Fruit fly (Drosophila melanogaster) whole organism, embryonic: Measurements from ENCODE around the gene Mst36Fb.

ENCODE experiments used
- ATbp ChIP-seq: fragments of 200-800 bp; sonication (Bioruptor generic); optimal IDR thresholded peaks from 2 replicates; lab custom pipeline; 2017; ENCODE audit warnings: missing biosample characterization, mild to moderate bottlenecking, missing genetic modification characterization, missing genetic modification reagents
- Abd-B ChIP-seq: fragments of 200-800 bp; sonication (Bioruptor generic); optimal IDR thresholded peaks from 2 replicates; lab custom pipeline; 2018; ENCODE audit warnings: missing biosample characterization, mild to moderate bottlenecking, missing genetic modification characterization, moderate library complexity
- BEAF-32 ChIP-seq: fragments of 200-800 bp; sonication (Bioruptor generic); optimal IDR thresholded peaks from 3 replicates; lab custom pipeline; 2017; ENCODE audit warnings: missing biosample characterization, missing genetic modification characterization, mild to moderate bottlenecking, moderate library complexity, missing genetic modification reagents
- Bdp1 ChIP-seq: fragments of 200-800 bp; sonication (Bioruptor generic); optimal IDR thresholded peaks from 3 replicates; lab custom pipeline; 2016; ENCODE audit warnings: missing biosample characterization, missing genetic modification characterization
- CG13296 ChIP-seq: fragments of 200-800 bp; sonication (Bioruptor generic); optimal IDR thresholded peaks from 3 replicates; lab custom pipeline; 2018; ENCODE audit warnings: missing biosample characterization, mild to moderate bottlenecking, missing genetic modification characterization
- CG13424 ChIP-seq: fragments of 200-800 bp; sonication (Bioruptor generic); optimal IDR thresholded peaks from 2 replicates; lab custom pipeline; 2019; ENCODE audit warnings: missing biosample characterization, mild to moderate bottlenecking, missing genetic modification characterization, moderate library complexity
- CG14441 ChIP-seq: fragments of 200-800 bp; sonication (Bioruptor generic); IDR thresholded peaks from 2 replicates; pipeline ENCODE4 v1.3.6; 2022; ENCODE audit warnings: missing biosample characterization, missing genetic modification characterization
- CG15601 ChIP-seq: fragments of 200-800 bp; sonication (Bioruptor generic); optimal IDR thresholded peaks from 3 replicates; lab custom pipeline; 2019; ENCODE audit warnings: missing biosample characterization, mild to moderate bottlenecking, missing genetic modification characterization, moderate library complexity
- CG1647 ChIP-seq: fragments of 200-800 bp; sonication (Bioruptor generic); optimal IDR thresholded peaks from 3 replicates; lab custom pipeline; 2016; ENCODE audit warnings: missing biosample characterization, missing genetic modification characterization
- CG17612 ChIP-seq: fragments of 200-800 bp; sonication (Bioruptor generic); IDR thresholded peaks from 2 replicates; pipeline ENCODE4 v1.3.6; 2022; ENCODE audit warnings: missing biosample characterization, missing genetic modification characterization
- CG2129 ChIP-seq: fragments of 200-800 bp; sonication (Bioruptor generic); IDR thresholded peaks from 2 replicates; pipeline ENCODE4 v1.3.6; 2022; ENCODE audit warnings: missing biosample characterization, missing genetic modification characterization; ENCODE audit not compliant: partially characterized antibody
- CG30020 ChIP-seq: fragments of 200-800 bp; optimal IDR thresholded peaks from 2 replicates; lab custom pipeline; 2019; ENCODE audit warnings: missing biosample characterization, mild to moderate bottlenecking, missing genetic modification characterization, moderate library complexity
- CG3163 ChIP-seq: fragments of 200-800 bp; sonication (Bioruptor generic); optimal IDR thresholded peaks from 3 replicates; lab custom pipeline; 2016; ENCODE audit warnings: missing biosample characterization, missing genetic modification characterization
- CG32772 ChIP-seq: fragments of 200-800 bp; sonication (Bioruptor generic); IDR thresholded peaks from 2 replicates; pipeline ENCODE4 v1.3.6; 2022; ENCODE audit warnings: missing biosample characterization, missing genetic modification characterization
- CG3407 ChIP-seq: fragments of 200-800 bp; sonication (Bioruptor generic); optimal IDR thresholded peaks from 2 replicates; lab custom pipeline; 2018; ENCODE audit warnings: missing biosample characterization, mild to moderate bottlenecking, missing genetic modification characterization
- CG4404 ChIP-seq: fragments of 200-800 bp; sonication (Bioruptor generic); IDR thresholded peaks from 2 replicates; pipeline ENCODE4 v1.3.6; 2022; ENCODE audit warnings: missing biosample characterization, missing genetic modification characterization
- CG6254 ChIP-seq: fragments of 200-800 bp; sonication (Bioruptor generic); optimal IDR thresholded peaks from 3 replicates; lab custom pipeline; 2017; ENCODE audit warnings: mild to moderate bottlenecking, missing biosample characterization, missing genetic modification reagents, missing genetic modification characterization
- CG6683 ChIP-seq: fragments of 200-800 bp; sonication (Bioruptor generic); optimal IDR thresholded peaks from 2 replicates; lab custom pipeline; 2017; ENCODE audit warnings: missing biosample characterization, mild to moderate bottlenecking, missing genetic modification characterization, missing genetic modification reagents
- CG7372 ChIP-seq: fragments of 200-800 bp; sonication (Bioruptor generic); IDR thresholded peaks from 2 replicates; pipeline ENCODE4 v1.3.6; 2022; ENCODE audit warnings: missing biosample characterization, missing genetic modification characterization
- CG7786 ChIP-seq: fragments of 200-800 bp; sonication (Bioruptor generic); optimal IDR thresholded peaks from 2 replicates; lab custom pipeline; 2016; ENCODE audit warnings: missing biosample characterization, missing genetic modification characterization
- CG8944 ChIP-seq: fragments of 200-800 bp; sonication (Bioruptor generic); optimal IDR thresholded peaks from 3 replicates; lab custom pipeline; 2016; ENCODE audit warnings: missing biosample characterization, missing genetic modification characterization
- CG9817 ChIP-seq: fragments of 200-800 bp; sonication (Bioruptor generic); optimal IDR thresholded peaks from 2 replicates; lab custom pipeline; 2018; ENCODE audit warnings: missing biosample characterization, mild to moderate bottlenecking, missing genetic modification characterization, moderate library complexity
- CkIIα-i1 ChIP-seq: fragments of 200-800 bp; sonication (Bioruptor generic); IDR thresholded peaks from 2 replicates; pipeline ENCODE4 v1.3.6; 2022; ENCODE audit warnings: missing biosample characterization, missing genetic modification characterization
- Dek ChIP-seq: fragments of 200-800 bp; sonication (Bioruptor generic); optimal IDR thresholded peaks from 3 replicates; lab custom pipeline; 2019; ENCODE audit warnings: missing biosample characterization, mild to moderate bottlenecking, missing genetic modification characterization, moderate library complexity
- Gsc ChIP-seq: fragments of 200-800 bp; sonication (Bioruptor generic); IDR thresholded peaks from 2 replicates; pipeline ENCODE4 v1.3.6; 2022; ENCODE audit warnings: missing biosample characterization, missing genetic modification characterization
- HLH3B ChIP-seq: fragments of 200-800 bp; sonication (Bioruptor generic); IDR thresholded peaks from 2 replicates; pipeline ENCODE4 v1.3.6; 2022; ENCODE audit warnings: missing biosample characterization, missing genetic modification characterization
- Hr78 ChIP-seq, 2 experiments: fragments of 200-800 bp in 1 of 2; fragments of >200 bp in 1 of 2; sonication (Bioruptor generic) in 1 of 2; optimal IDR thresholded peaks; 2 replicates each; lab custom pipeline; 2017 to 2019; ENCODE audit warnings: missing biosample characterization in 2 of 2, missing genetic modification characterization in 2 of 2, mild to moderate bottlenecking in 1 of 2, moderate library complexity in 1 of 2
- Lhr ChIP-seq: fragments of 200-800 bp; sonication (Bioruptor generic); optimal IDR thresholded peaks from 3 replicates; lab custom pipeline; 2017; ENCODE audit warnings: mild to moderate bottlenecking, missing biosample characterization, missing genetic modification reagents, missing genetic modification characterization
- MESR4 ChIP-seq: fragments of 200-800 bp; sonication (Bioruptor generic); optimal IDR thresholded peaks from 2 replicates; lab custom pipeline; 2018; ENCODE audit warnings: missing biosample characterization, mild to moderate bottlenecking, missing genetic modification characterization, moderate library complexity
- Neu2 ChIP-seq: fragments of 200-800 bp; sonication (Bioruptor generic); optimal IDR thresholded peaks from 3 replicates; lab custom pipeline; 2016; ENCODE audit warnings: missing biosample characterization, missing genetic modification characterization, borderline replicate concordance
- Ptx1 ChIP-seq: fragments of 200-800 bp; sonication (Bioruptor generic); IDR thresholded peaks from 2 replicates; pipeline ENCODE4 v1.3.6; 2022; ENCODE audit warnings: missing biosample characterization, missing genetic modification characterization
- Spps ChIP-seq: fragments of 200-800 bp; sonication (Bioruptor generic); optimal IDR thresholded peaks from 2 replicates; lab custom pipeline; 2018; ENCODE audit warnings: missing biosample characterization, mild to moderate bottlenecking, missing genetic modification characterization
- Ssrp ChIP-seq: fragments of 200-800 bp; sonication (Bioruptor generic); optimal IDR thresholded peaks from 2 replicates; lab custom pipeline; 2018; ENCODE audit warnings: missing biosample characterization, mild to moderate bottlenecking, missing genetic modification characterization, moderate library complexity
- Trl ChIP-seq, 3 experiments: fragments of >200 bp in 2 of 3; fragments of 200-800 bp in 1 of 3; sonication (Bioruptor generic) in 1 of 3; optimal IDR thresholded peaks; 2 replicates in 1 of 3; 3 replicates in 2 of 3; lab custom pipeline; 2016 to 2017; ENCODE audit warnings: missing biosample characterization in 1 of 3, missing genetic modification characterization in 1 of 3
- cwo ChIP-seq: fragments of 200-800 bp; sonication (Bioruptor generic); optimal IDR thresholded peaks from 3 replicates; lab custom pipeline; 2017; ENCODE audit warnings: missing biosample characterization, missing genetic modification characterization, mild to moderate bottlenecking, moderate library complexity, missing genetic modification reagents
- exex ChIP-seq: fragments of 200-800 bp; sonication (Bioruptor generic); optimal IDR thresholded peaks from 4 replicates; lab custom pipeline; 2018; ENCODE audit warnings: missing biosample characterization, mild to moderate bottlenecking, missing genetic modification characterization, moderate library complexity
- fd102C ChIP-seq: fragments of 200-800 bp; sonication (Bioruptor generic); optimal IDR thresholded peaks from 2 replicates; lab custom pipeline; 2018; ENCODE audit warnings: missing biosample characterization, mild to moderate bottlenecking, missing genetic modification characterization, moderate library complexity
- fd96Cb ChIP-seq: fragments of 200-800 bp; sonication (Bioruptor generic); optimal IDR thresholded peaks from 2 replicates; lab custom pipeline; 2018; ENCODE audit warnings: missing biosample characterization, mild to moderate bottlenecking, missing genetic modification characterization, moderate library complexity
- hth ChIP-seq: fragments of >200 bp; optimal IDR thresholded peaks from 2 replicates; lab custom pipeline; 2017; ENCODE audit warnings: inconsistent platforms
- ind ChIP-seq: fragments of 200-800 bp; sonication (Bioruptor generic); optimal IDR thresholded peaks from 3 replicates; lab custom pipeline; 2016; ENCODE audit warnings: missing biosample characterization, missing genetic modification characterization
- ken ChIP-seq: fragments of 200-800 bp; sonication (Bioruptor generic); IDR thresholded peaks from 3 replicates; pipeline ENCODE4 v1.3.6; 2022; ENCODE audit warnings: missing biosample characterization, missing genetic modification characterization
- klu ChIP-seq: fragments of 200-800 bp; sonication (Bioruptor generic); IDR thresholded peaks from 2 replicates; pipeline ENCODE4 v1.3.6; 2022; ENCODE audit warnings: missing biosample characterization, missing genetic modification characterization
- pfk ChIP-seq: fragments of 200-800 bp; sonication (Bioruptor generic); optimal IDR thresholded peaks from 2 replicates; lab custom pipeline; 2018; ENCODE audit warnings: missing biosample characterization, mild to moderate bottlenecking, missing genetic modification characterization, moderate library complexity
- psq ChIP-seq: fragments of 200-800 bp; sonication (Bioruptor generic); optimal IDR thresholded peaks from 2 replicates; lab custom pipeline; 2017; ENCODE audit warnings: missing biosample characterization, missing genetic modification characterization
- ranshi ChIP-seq: fragments of 200-800 bp; sonication (Bioruptor generic); IDR thresholded peaks from 2 replicates; pipeline ENCODE4 v1.3.6; 2022; ENCODE audit warnings: missing biosample characterization, missing genetic modification characterization
- schlank ChIP-seq: fragments of 200-800 bp; sonication (Bioruptor generic); optimal IDR thresholded peaks from 2 replicates; lab custom pipeline; 2018; ENCODE audit warnings: missing biosample characterization, mild to moderate bottlenecking, missing genetic modification characterization
- shn ChIP-seq: fragments of 200-800 bp; sonication (Bioruptor generic); optimal IDR thresholded peaks from 3 replicates; lab custom pipeline; 2016; ENCODE audit warnings: missing biosample characterization, missing genetic modification characterization
- tna ChIP-seq: fragments of 200-800 bp; sonication (Bioruptor generic); IDR thresholded peaks from 2 replicates; pipeline ENCODE4 v1.3.6; 2022; ENCODE audit warnings: missing biosample characterization, missing genetic modification characterization; ENCODE audit not compliant: partially characterized antibody
- toy ChIP-seq: fragments of 200-800 bp; sonication (Bioruptor generic); IDR thresholded peaks from 2 replicates; pipeline ENCODE4 v1.3.6; 2022; ENCODE audit warnings: missing biosample characterization, missing genetic modification characterization
- tx ChIP-seq: fragments of 200-800 bp; sonication (Bioruptor generic); optimal IDR thresholded peaks from 2 replicates; lab custom pipeline; 2016; ENCODE audit warnings: missing biosample characterization, missing genetic modification characterization
- vfl ChIP-seq: fragments of 200-800 bp; sonication (Bioruptor generic); optimal IDR thresholded peaks from 2 replicates; lab custom pipeline; 2016; ENCODE audit warnings: missing biosample characterization, missing genetic modification characterization

Mst36Fb gene

DNA sequence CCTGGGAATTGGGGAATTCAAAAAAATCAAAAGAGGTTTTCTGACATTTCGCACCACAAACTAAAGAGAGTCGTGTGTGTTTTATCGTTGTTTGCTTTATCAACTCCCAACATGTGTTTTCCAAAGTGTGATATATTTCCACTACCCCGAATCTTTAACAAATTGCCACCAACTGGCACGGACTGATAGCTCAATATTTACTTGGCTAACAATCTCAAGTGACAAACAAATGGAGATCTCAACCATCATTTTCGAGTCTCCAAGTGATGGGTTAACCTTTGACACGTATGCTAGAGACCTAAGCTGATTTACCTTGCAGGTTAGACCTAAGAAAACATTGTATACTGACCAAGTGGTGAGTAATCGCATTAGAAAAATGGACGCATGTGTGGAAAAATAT is 49.4 kb downstream of the Mst36Fb start (continued):
- no peak for TF ChIP-seq Gsc
- no peak for TF ChIP-seq tna (GFP tag; lab: Robert Waterston, UW)
- TF ChIP-seq ATbp, result peak; percentile 53
- TF ChIP-seq CG13296 (GFP tag; lab: Kevin White, UChicago), result peak; percentile 31
- no peak for TF ChIP-seq schlank (tag; lab: Kevin White, UChicago)
- TF ChIP-seq toy, result no peak
- TF ChIP-seq Spps (tag; lab: Kevin White, UChicago), result no peak
- TF ChIP-seq CG15601 (tag; lab: Kevin White, UChicago), result no peak
- no peak for TF ChIP-seq CkIIα-i1
- no peak for TF ChIP-seq CG6254 (GFP tag; lab: Kevin White, UChicago)
- TF ChIP-seq CG32772 (GFP tag; lab: Robert Waterston, UW), result no peak
- TF ChIP-seq klu, result no peak
- TF ChIP-seq Ptx1 (GFP tag; lab: Robert Waterston, UW), result no peak
- TF ChIP-seq Lhr (GFP tag; lab: Kevin White, UChicago), result no peak
- no peak for TF ChIP-seq exex (tag; lab: Kevin White, UChicago)
- TF ChIP-seq psq (GFP tag; lab: Kevin White, UChicago), result no peak
- no peak for TF ChIP-seq CG6683 (GFP tag; lab: Kevin White, UChicago)
- TF ChIP-seq CG4404 (GFP tag; lab: Robert Waterston, UW), result no peak
- TF ChIP-seq fd102C (GFP tag; lab: Kevin White, UChicago), result peak; percentile 86
- TF ChIP-seq CG3407 (GFP tag; lab: Kevin White, UChicago), result peak; percentile 38
- TF ChIP-seq ken, result no peak
- TF ChIP-seq Bdp1 (GFP tag; lab: Kevin White, UChicago), result no peak
- TF ChIP-seq CG30020 (tag; lab: Kevin White, UChicago), result no peak
- TF ChIP-seq Dek (tag; lab: Kevin White, UChicago), result no peak
- TF ChIP-seq tx (GFP tag; lab: Kevin White, UChicago), result no peak
- TF ChIP-seq vfl, result no peak
- TF ChIP-seq CG13424 (tag; lab: Kevin White, UChicago), result no peak
- no peak for TF ChIP-seq CG1647 (GFP tag; lab: Kevin White, UChicago)
- TF ChIP-seq Ssrp (tag; lab: Kevin White, UChicago), result no peak
- peak; percentile 25 for TF ChIP-seq cwo
- no peak for TF ChIP-seq CG3163 (GFP tag; lab: Kevin White, UChicago)
- TF ChIP-seq CG2129 (GFP tag; lab: Robert Waterston, UW), result no peak
- TF ChIP-seq Trl (optimal IDR thresholded peaks at IDR 0.05; lab: Kevin White, UChicago), result no peak
- TF ChIP-seq Trl (GFP tag; optimal IDR thresholded peaks at IDR 0.05; lab: Kevin White, UChicago), result no peak
- no peak for TF ChIP-seq Abd-B (GFP tag; lab: Kevin White, UChicago)
- peak; percentile 6 for TF ChIP-seq Neu2 (GFP tag; lab: Kevin White, UChicago)
- no peak for TF ChIP-seq CG8944 (GFP tag; lab: Kevin White, UChicago)
- TF ChIP-seq CG17612 (GFP tag; lab: Robert Waterston, UW), result no peak
- TF ChIP-seq CG14441 (GFP tag; lab: Robert Waterston, UW), result no peak
- no peak for TF ChIP-seq MESR4 (GFP tag; lab: Kevin White, UChicago)
- no peak for TF ChIP-seq CG7372 (GFP tag; lab: Robert Waterston, UW)
- TF ChIP-seq ind (GFP tag; lab: Kevin White, UChicago), result no peak
- TF ChIP-seq fd96Cb (tag; lab: Kevin White, UChicago), result no peak
- no peak for TF ChIP-seq CG9817 (tag; lab: Kevin White, UChicago)
- no peak for TF ChIP-seq hth
- TF ChIP-seq HLH3B, result no peak
- TF ChIP-seq pfk (GFP tag; lab: Kevin White, UChicago), result no peak
- no peak; the same call in 1 of the 2 replicates for TF ChIP-seq ranshi (GFP tag; lab: Robert Waterston, UW)
- TF ChIP-seq CG7786 (GFP tag; lab: Kevin White, UChicago), result no peak
- peak in 1 of 2 experiments; percentile 87 for TF ChIP-seq Hr78 (GFP tag; optimal IDR thresholded peaks at IDR 0.05; lab: Kevin White, UChicago)
- no peak for TF ChIP-seq BEAF-32
- no peak for TF ChIP-seq shn (GFP tag; lab: Kevin White, UChicago)
